Worm (Caenorhabditis elegans) whole organism, L1 larva: ENCODE measurements around the gene ZC21.10.

Experiments used
- aha-1 ChIP-seq: fragments of 150-350 bp; optimal IDR thresholded peaks from 2 replicates; lab custom pipeline; 2014; ENCODE audit warnings: missing biosample characterization, missing genetic modification characterization
- alr-1 ChIP-seq: fragments of 200-800 bp; sonication (Bioruptor generic); optimal IDR thresholded peaks from 2 replicates; lab custom pipeline; 2018; ENCODE audit warnings: borderline replicate concordance, mild to moderate bottlenecking, missing genetic modification characterization, missing compliant biosample characterization
- blmp-1 ChIP-seq: fragments of 150-350 bp; optimal IDR thresholded peaks from 2 replicates; lab custom pipeline; 2014; ENCODE audit warnings: missing biosample characterization, missing genetic modification characterization
- ceh-63 ChIP-seq: fragments of 200-800 bp; sonication (Bioruptor generic); optimal IDR thresholded peaks from 2 replicates; lab custom pipeline; 2018; ENCODE audit warnings: mild to moderate bottlenecking, missing genetic modification characterization, missing compliant biosample characterization
- ceh-8 ChIP-seq: fragments of 200-800 bp; sonication (Bioruptor generic); optimal IDR thresholded peaks from 2 replicates; lab custom pipeline; 2018; ENCODE audit warnings: mild to moderate bottlenecking, missing genetic modification characterization, moderate library complexity, missing compliant biosample characterization
- ceh-82 ChIP-seq, 3 experiments: fragments of 150-350 bp in 1 of 3; sonication (generic microtip) in 2 of 3; optimal IDR thresholded peaks; 2 replicates each; lab custom pipeline; 2014 to 2017; ENCODE audit warnings: missing biosample characterization in 3 of 3, missing genetic modification characterization in 3 of 3
- dpl-1 ChIP-seq, 3 experiments: fragments of 150-350 bp in 2 of 3; sonication (generic microtip) in 1 of 3; optimal IDR thresholded peaks; 2 replicates each; lab custom pipeline; 2014 to 2017; ENCODE audit warnings: missing biosample characterization in 3 of 3, missing genetic modification characterization in 3 of 3, missing genetic modification reagents in 3 of 3
- dsc-1 ChIP-seq: sonication (generic microtip); optimal IDR thresholded peaks from 2 replicates; lab custom pipeline; 2016; ENCODE audit warnings: mild to moderate bottlenecking, missing genetic modification characterization, missing compliant biosample characterization
- efl-1 ChIP-seq, 4 experiments: fragments of 150-350 bp; optimal IDR thresholded peaks in 3 of 4; peaks in 1 of 4; 1 replicate in 1 of 4; 2 replicates in 3 of 4; lab custom pipeline; 2014; ENCODE audit warnings: missing biosample characterization in 2 of 4, missing genetic modification characterization in 2 of 4, missing genetic modification reagents in 2 of 4
- efl-3 ChIP-seq: fragments of 200-800 bp; sonication (Bioruptor generic); optimal IDR thresholded peaks from 2 replicates; lab custom pipeline; 2018; ENCODE audit warnings: mild to moderate bottlenecking, missing genetic modification characterization, missing compliant biosample characterization
- egl-13 ChIP-seq: sonication (generic microtip); optimal IDR thresholded peaks from 2 replicates; lab custom pipeline; 2016; ENCODE audit warnings: missing genotype, missing genetic modification reagents, missing genetic modification characterization, missing compliant biosample characterization
- elt-3 ChIP-seq, 6 experiments: fragments of 150-350 bp in 1 of 6; sonication (generic microtip); optimal IDR thresholded peaks; 2 replicates each; lab custom pipeline; 2017 to 2018; ENCODE audit warnings: missing biosample characterization in 6 of 6, missing genetic modification characterization in 6 of 6, inconsistent platforms in 1 of 6
- fos-1 ChIP-seq: fragments of 150-350 bp; optimal IDR thresholded peaks from 2 replicates; lab custom pipeline; 2014; ENCODE audit warnings: missing biosample characterization, missing genetic modification characterization
- grh-1 ChIP-seq: fragments of 200-800 bp; sonication (Bioruptor generic); IDR thresholded peaks from 2 replicates; pipeline ENCODE4 v1.3.6; 2022; ENCODE audit warnings: missing genetic modification reagents, missing genetic modification characterization, missing compliant biosample characterization
- isw-1 ChIP-seq: fragments of 200-800 bp; sonication (Bioruptor generic); IDR thresholded peaks from 2 replicates; pipeline ENCODE4 v1.3.6; 2022; ENCODE audit warnings: missing genetic modification characterization, missing compliant biosample characterization
- jun-1 ChIP-seq: fragments of 150-350 bp; optimal IDR thresholded peaks from 2 replicates; lab custom pipeline; 2014; ENCODE audit warnings: missing biosample characterization, missing genetic modification reagents, missing genetic modification characterization
- lin-13 ChIP-seq: fragments of 150-350 bp; optimal IDR thresholded peaks from 2 replicates; lab custom pipeline; 2014; ENCODE audit warnings: missing biosample characterization, missing genetic modification reagents, missing genetic modification characterization
- lin-14 ChIP-seq: fragments of 200-800 bp; sonication (Bioruptor generic); optimal IDR thresholded peaks from 2 replicates; lab custom pipeline; 2018; ENCODE audit warnings: mild to moderate bottlenecking, missing genetic modification characterization, moderate library complexity, missing compliant biosample characterization
- lin-15B ChIP-seq: fragments of 150-350 bp; sonication (generic microtip); optimal IDR thresholded peaks from 3 replicates; lab custom pipeline; 2014; ENCODE audit warnings: missing biosample characterization, missing genetic modification characterization
- lin-35 ChIP-seq, 2 experiments: fragments of 150-350 bp; optimal IDR thresholded peaks; 2 replicates each; lab custom pipeline; 2014; ENCODE audit warnings: missing biosample characterization in 2 of 2, missing genetic modification characterization in 2 of 2, missing genetic modification reagents in 2 of 2
- lin-39 ChIP-seq: fragments of 150-350 bp; optimal IDR thresholded peaks from 2 replicates; lab custom pipeline; 2014; ENCODE audit warnings: missing biosample characterization, missing genetic modification reagents, missing genetic modification characterization
- lsy-2 ChIP-seq, 2 experiments: fragments of 150-350 bp; optimal IDR thresholded peaks; 2 replicates each; lab custom pipeline; 2014; ENCODE audit warnings: missing biosample characterization in 2 of 2, missing genetic modification characterization in 2 of 2
- mef-2 ChIP-seq: fragments of 150-350 bp; optimal IDR thresholded peaks from 2 replicates; lab custom pipeline; 2014; ENCODE audit warnings: missing biosample characterization, missing genetic modification characterization
- nhr-11 ChIP-seq: fragments of 150-350 bp; optimal IDR thresholded peaks from 2 replicates; lab custom pipeline; 2014; ENCODE audit warnings: missing biosample characterization, missing genetic modification characterization
- nhr-19 ChIP-seq: fragments of 200-800 bp; sonication (Bioruptor generic); conservative IDR thresholded peaks from 2 replicates; pipeline ENCODE4 v1.3.6; 2022; ENCODE audit warnings: missing genetic modification characterization, missing compliant biosample characterization
- nhr-28 ChIP-seq: fragments of 150-350 bp; optimal IDR thresholded peaks from 2 replicates; lab custom pipeline; 2014; ENCODE audit warnings: missing biosample characterization, missing genetic modification characterization
- nhr-47 ChIP-seq: sonication (generic microtip); optimal IDR thresholded peaks from 2 replicates; lab custom pipeline; 2016; ENCODE audit warnings: mild to moderate bottlenecking, missing genetic modification characterization, moderate library complexity, missing compliant biosample characterization
- nhr-71 ChIP-seq: sonication (generic microtip); optimal IDR thresholded peaks from 2 replicates; lab custom pipeline; 2016; ENCODE audit warnings: mild to moderate bottlenecking, missing genetic modification characterization, moderate library complexity, missing compliant biosample characterization
- nhr-84 ChIP-seq: sonication (generic microtip); optimal IDR thresholded peaks from 2 replicates; lab custom pipeline; 2017; ENCODE audit warnings: missing biosample characterization, missing genetic modification characterization
- nhr-85 ChIP-seq: sonication (generic microtip); peaks from one replicate; lab custom pipeline; 2016; ENCODE audit warnings: missing genetic modification characterization, inconsistent platforms, missing compliant biosample characterization
- rnt-1 ChIP-seq: sonication (generic microtip); optimal IDR thresholded peaks from 2 replicates; lab custom pipeline; 2016; ENCODE audit warnings: mild to moderate bottlenecking, missing genetic modification characterization, moderate library complexity, missing compliant biosample characterization
- skn-1 ChIP-seq: fragments of 150-350 bp; optimal IDR thresholded peaks from 2 replicates; lab custom pipeline; 2014; ENCODE audit warnings: missing biosample characterization, missing genetic modification characterization
- snpc-4 ChIP-seq: fragments of 150-350 bp; optimal IDR thresholded peaks from 2 replicates; lab custom pipeline; 2014; ENCODE audit warnings: missing biosample characterization, missing genetic modification characterization
- snu-23 ChIP-seq: sonication (generic microtip); optimal IDR thresholded peaks from 2 replicates; lab custom pipeline; 2016; ENCODE audit warnings: missing genetic modification characterization, missing compliant biosample characterization
- sptf-1 ChIP-seq: fragments of 150-350 bp; optimal IDR thresholded peaks from 2 replicates; lab custom pipeline; 2014; ENCODE audit warnings: missing biosample characterization, missing genetic modification characterization
- sup-37 ChIP-seq: fragments of 200-800 bp; sonication (Bioruptor generic); optimal IDR thresholded peaks from 2 replicates; lab custom pipeline; 2018; ENCODE audit warnings: mild to moderate bottlenecking, missing genetic modification characterization, missing compliant biosample characterization
- swsn-7 ChIP-seq: sonication (generic microtip); optimal IDR thresholded peaks from 2 replicates; lab custom pipeline; 2016; ENCODE audit warnings: missing genetic modification characterization, missing compliant biosample characterization
- tlp-1 ChIP-seq: fragments of 150-350 bp; optimal IDR thresholded peaks from 2 replicates; lab custom pipeline; 2014; ENCODE audit warnings: missing biosample characterization, missing genetic modification characterization
- unc-62 ChIP-seq: fragments of 150-350 bp; optimal IDR thresholded peaks from 2 replicates; lab custom pipeline; 2014; ENCODE audit warnings: missing biosample characterization, missing genetic modification reagents, missing genetic modification characterization
- unc-86 ChIP-seq: sonication (generic microtip); optimal IDR thresholded peaks from 2 replicates; lab custom pipeline; 2016; ENCODE audit warnings: missing genetic modification characterization, missing compliant biosample characterization
- unc-98 ChIP-seq: fragments of 200-800 bp; sonication (Bioruptor generic); IDR thresholded peaks from 2 replicates; pipeline ENCODE4 v1.3.6; 2022; ENCODE audit warnings: missing genetic modification characterization, missing compliant biosample characterization
- vab-15 ChIP-seq: sonication (generic microtip); optimal IDR thresholded peaks from 2 replicates; lab custom pipeline; 2017; ENCODE audit warnings: missing genotype, mild to moderate bottlenecking, missing genetic modification characterization, missing compliant biosample characterization
- xbp-1 ChIP-seq: sonication (generic microtip); optimal IDR thresholded peaks from 2 replicates; lab custom pipeline; 2016; ENCODE audit warnings: missing genetic modification characterization, missing compliant biosample characterization
- zip-4 ChIP-seq: fragments of 200-800 bp; sonication (Bioruptor generic); optimal IDR thresholded peaks from 2 replicates; lab custom pipeline; 2018; ENCODE audit warnings: mild to moderate bottlenecking, missing genetic modification characterization, moderate library complexity, missing compliant biosample characterization
- ztf-11 ChIP-seq, 2 experiments: sonication (generic microtip); optimal IDR thresholded peaks; 2 replicates each; lab custom pipeline; 2016 to 2017; ENCODE audit warnings: missing genetic modification characterization in 2 of 2, missing biosample characterization in 1 of 2, missing compliant biosample characterization in 1 of 2

The ZC21.10 gene

DNA sequence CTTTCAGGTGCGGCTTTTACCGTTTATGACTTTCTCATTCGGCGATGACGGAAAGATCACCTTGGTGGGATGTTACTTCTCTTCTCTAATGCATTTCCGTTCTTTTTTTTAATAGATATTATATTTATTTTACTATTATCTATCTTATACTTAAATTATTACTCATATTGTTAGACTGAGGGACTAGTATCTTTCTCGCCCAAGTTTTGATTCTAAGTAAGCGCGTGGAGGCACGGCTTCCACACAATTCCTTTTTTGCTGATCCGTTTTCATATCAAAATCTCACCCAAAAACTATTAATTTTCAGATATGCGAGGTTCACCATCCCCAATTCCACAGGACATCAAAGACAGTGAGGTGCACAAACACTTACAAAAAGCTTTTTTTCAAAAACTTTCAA lies at the start of gene ZC21.10:
Gene ZC21.10, plus strand, starts transcription at position 301 of the 400 bp plus-strand sequence.
- TF ChIP-seq ceh-63 (GFP tag; lab: Kevin White, UChicago) (no peak), nhr-28 (tag; lab: Kevin White, UChicago) (no peak), unc-98 (GFP tag; lab: Robert Waterston, UW) (no peak), nhr-19 (GFP tag; lab: Robert Waterston, UW) (no peak), sptf-1 (no peak), alr-1 (no peak), skn-1 (no peak), nhr-47 (tag; lab: Kevin White, UChicago) (no peak), ceh-82 (tag; optimal IDR thresholded peaks at IDR 0.05; lab: Kevin White, UChicago) (no peak), zip-4 (GFP tag; lab: Kevin White, UChicago) (no peak), efl-3 (GFP tag; lab: Kevin White, UChicago) (no peak), lsy-2 (tag; optimal IDR thresholded peaks at IDR 0.05; lab: Kevin White, UChicago) (no peak), nhr-71 (tag; lab: Kevin White, UChicago) (no peak), lin-39 (tag; lab: Kevin White, UChicago) (no peak)

- no peak for TF ChIP-seq dpl-1 (GFP tag; optimal IDR thresholded peaks at IDR 0.05; lab: Kevin White, UChicago)
- no peak for TF ChIP-seq unc-62 (GFP tag; lab: Kevin White, UChicago)
- no peak for TF ChIP-seq nhr-11
Measured at ce11 chrIII:8480355-8480754, 49.5 kb upstream of the ZC21.10 start, which contains the start of gene F42H10.6. Gene F42H10.6 (minus strand): TSS chrIII:8480455.

DNA sequence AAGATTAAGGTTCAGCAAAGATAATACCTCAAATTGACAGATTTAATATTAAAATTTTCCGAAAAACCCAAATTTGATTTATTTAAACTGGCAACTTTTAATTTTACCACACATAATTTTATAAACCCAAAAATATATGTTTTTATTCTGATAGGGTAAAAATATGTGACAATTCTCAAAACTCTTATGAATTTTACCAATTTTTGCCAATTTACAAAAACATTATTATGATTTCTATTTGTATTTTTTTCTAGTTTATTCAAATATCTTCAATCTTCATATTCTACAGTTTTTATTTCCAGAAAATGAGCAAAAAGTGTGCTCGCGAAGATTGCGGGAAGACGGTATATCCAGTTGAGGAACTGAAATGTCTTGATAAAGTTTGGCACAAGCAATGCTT lies 46.0 kb upstream of the ZC21.10 start, which contains the start of gene F42H10.3:
Gene F42H10.3, plus strand, starts transcription at position 301 of the 400 bp plus-strand sequence.
- TF ChIP-seq nhr-28 (tag; lab: Kevin White, UChicago) (no peak), skn-1 (no peak), ztf-11 (tag; optimal IDR thresholded peaks at IDR 0.05; lab: Kevin White, UChicago) (no peak), vab-15 (tag; lab: Kevin White, UChicago) (no peak), mef-2 (tag; lab: Kevin White, UChicago) (no peak), sup-37 (GFP tag; lab: Kevin White, UChicago) (no peak), grh-1 (no peak), fos-1 (no peak), unc-86 (tag; lab: Kevin White, UChicago) (no peak)

DNA sequence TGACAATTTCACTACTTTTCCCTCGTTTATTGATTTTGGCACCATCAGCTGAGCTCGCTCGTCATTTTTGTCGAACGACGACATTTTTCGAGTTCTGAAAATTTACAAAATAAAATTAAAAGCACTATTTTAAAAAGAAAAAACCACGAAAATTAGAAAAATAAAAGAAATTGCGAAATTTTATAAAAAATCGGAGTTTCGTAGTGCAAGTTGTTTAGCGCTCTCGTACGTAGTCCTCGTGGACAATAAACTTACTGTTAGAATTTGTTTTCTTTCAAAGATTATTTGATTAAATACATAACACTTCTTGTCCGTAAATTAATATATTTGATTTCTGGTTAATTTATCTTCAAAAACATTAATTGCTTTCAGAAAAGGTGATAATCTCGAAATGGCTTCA lies 39.6 kb upstream of the ZC21.10 start, which contains the start of the genes ess-2 and F42H10.2:
Gene ess-2, minus strand, starts transcription at position 99 of the 400 bp plus-strand sequence.
Gene F42H10.2, plus strand, starts transcription at position 367 of the 400 bp plus-strand sequence.
- TF ChIP-seq efl-1 (optimal IDR thresholded peaks at IDR 0.05; lab: Kevin White, UChicago) (peak; percentile 54 to 56), efl-1 (GFP tag; optimal IDR thresholded peaks at IDR 0.05 in 1 of 2; lab: Kevin White, UChicago) (peak; percentile 52 to 93), xbp-1 (tag; lab: Kevin White, UChicago) (peak; percentile 36), elt-3 (tag; optimal IDR thresholded peaks at IDR 0.05; lab: Kevin White, UChicago) (peak in 1 of 6 experiments; percentile 26), skn-1 (peak; percentile 82), nhr-85 (tag; lab: Kevin White, UChicago) (no peak), nhr-47 (tag; lab: Kevin White, UChicago) (peak; percentile 31), ceh-8 (GFP tag; lab: Kevin White, UChicago) (no peak), ceh-82 (tag; optimal IDR thresholded peaks at IDR 0.05; lab: Kevin White, UChicago) (peak in 2 of 3 experiments; percentile 19 to 46), dsc-1 (tag; lab: Kevin White, UChicago) (peak; percentile 2), jun-1 (tag; lab: Kevin White, UChicago) (no peak), nhr-84 (tag; lab: Kevin White, UChicago) (no peak), vab-15 (tag; lab: Kevin White, UChicago) (no peak), lsy-2 (tag; optimal IDR thresholded peaks at IDR 0.05; lab: Kevin White, UChicago) (peak; percentile 64 to 87), lin-15B (peak; percentile 71), egl-13 (no peak), blmp-1 (tag; lab: Kevin White, UChicago) (peak; percentile 54), rnt-1 (peak; percentile 40), isw-1 (GFP tag; lab: Robert Waterston, UW) (peak; percentile 21; the same call in 1 of the 2 replicates), lin-13 (GFP tag; lab: Kevin White, UChicago) (peak; percentile 50), dpl-1 (GFP tag; optimal IDR thresholded peaks at IDR 0.05; lab: Kevin White, UChicago) (peak; percentile 9 to 65 (median 33)), sptf-1 (no peak), snpc-4 (no peak), lin-35 (GFP tag; optimal IDR thresholded peaks at IDR 0.05; lab: Kevin White, UChicago) (peak; percentile 55 to 74), alr-1 (no peak), snu-23 (GFP tag; lab: Kevin White, UChicago) (peak; percentile 62), aha-1 (no peak), swsn-7 (tag; lab: Kevin White, UChicago) (peak; percentile 43), lin-14 (peak; percentile 49), tlp-1 (tag; lab: Kevin White, UChicago) (no peak), nhr-71 (tag; lab: Kevin White, UChicago) (peak; percentile 53)
